Worm (Caenorhabditis elegans) whole organism, L4 larva: ENCODE measurements around the gene F22B5.4.

Experiments
- hlh-11 ChIP-seq: fragments of 200-800 bp; sonication (Bioruptor generic); optimal IDR thresholded peaks from 2 replicates; lab custom pipeline; 2018; ENCODE audit warnings: mild to moderate bottlenecking, missing genetic modification characterization, missing compliant biosample characterization
- unc-130 ChIP-seq: sonication (generic microtip); optimal IDR thresholded peaks from 2 replicates; lab custom pipeline; 2016; ENCODE audit warnings: missing genetic modification reagents, missing genetic modification characterization, missing compliant biosample characterization

DNA sequence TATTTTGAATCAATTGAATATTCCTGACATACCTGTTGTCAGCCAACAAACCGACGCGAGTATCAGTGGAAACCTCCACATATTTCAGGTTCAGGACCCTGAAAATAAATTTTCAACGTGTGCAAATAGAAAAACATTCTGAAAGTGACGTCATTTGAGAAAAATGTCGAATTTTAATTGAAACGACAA lies 20.9 kb upstream of the F22B5.4 start, which contains the start of gene F14E5.2:
- TF ChIP-seq unc-130 (GFP tag; lab: Kevin White, UChicago): no peak
- no peak for TF ChIP-seq hlh-11
